Worm (Caenorhabditis elegans) whole organism, mixed stage, embryonic: Measurements from ENCODE around the gene fbxa-66.

Experiments
- blmp-1 ChIP-seq: fragments of 150-350 bp; optimal IDR thresholded peaks from 2 replicates; lab custom pipeline; 2014; ENCODE audit warnings: missing biosample characterization, missing genetic modification characterization
- nhr-28 ChIP-seq: fragments of 150-350 bp; optimal IDR thresholded peaks from 2 replicates; lab custom pipeline; 2014; ENCODE audit warnings: missing biosample characterization, missing genetic modification characterization
- snpc-4 ChIP-seq: fragments of 150-350 bp; optimal IDR thresholded peaks from 2 replicates; lab custom pipeline; 2014; ENCODE audit warnings: missing biosample characterization, missing genetic modification characterization
- ztf-11 ChIP-seq: fragments of 150-350 bp; optimal IDR thresholded peaks from 2 replicates; lab custom pipeline; 2014; ENCODE audit warnings: missing biosample characterization, missing genetic modification characterization

DNA sequence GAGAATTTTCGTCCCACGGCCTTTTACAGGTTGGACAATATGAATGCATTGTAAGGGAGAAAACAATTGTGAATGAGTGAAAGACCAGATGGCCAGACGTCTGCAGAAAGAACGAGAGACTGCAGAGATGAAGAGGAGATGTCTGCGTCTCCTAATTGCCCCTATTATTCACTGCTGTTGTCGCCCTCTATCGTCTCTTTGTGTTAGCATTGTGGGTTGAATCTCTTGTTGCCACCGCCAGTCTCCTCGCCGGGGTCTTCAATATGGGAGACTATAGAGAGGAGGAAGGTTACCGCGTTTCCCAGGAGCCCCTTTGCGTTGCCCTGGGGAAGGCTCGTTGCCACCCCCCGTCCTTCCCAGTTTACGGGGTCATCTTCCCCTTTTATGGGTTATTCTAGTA lies 9.0 kb downstream of the fbxa-66 start, which contains the start of gene Y54F10BM.9:
- TF ChIP-seq ztf-11 (no peak), nhr-28 (tag; lab: Kevin White, UChicago) (no peak), blmp-1 (tag; lab: Kevin White, UChicago) (no peak), snpc-4 (tag; lab: Kevin White, UChicago) (no peak)
